Worm (Caenorhabditis elegans) whole organism, L1 larva: ENCODE measurements around the gene Y50E8A.1.

Source experiments
- C04F5.9 ChIP-seq: sonication (generic microtip); optimal IDR thresholded peaks from 2 replicates; lab custom pipeline; 2016; ENCODE audit warnings: missing genetic modification characterization, missing compliant biosample characterization
- C16A3.4 ChIP-seq: fragments of 150-350 bp; optimal IDR thresholded peaks from 2 replicates; lab custom pipeline; 2014; ENCODE audit warnings: missing biosample characterization, missing genetic modification characterization
- Y116A8C.19 ChIP-seq: sonication (generic microtip); optimal IDR thresholded peaks from 2 replicates; lab custom pipeline; 2016; ENCODE audit warnings: missing compliant biosample characterization, missing genetic modification characterization, borderline replicate concordance
- aly-2 ChIP-seq: fragments of 150-350 bp; optimal IDR thresholded peaks from 2 replicates; lab custom pipeline; 2014; ENCODE audit warnings: missing biosample characterization, missing genetic modification characterization
- ama-1 ChIP-seq: fragments of 150-350 bp; optimal IDR thresholded peaks from 2 replicates; lab custom pipeline; 2014
- blmp-1 ChIP-seq: fragments of 150-350 bp; optimal IDR thresholded peaks from 2 replicates; lab custom pipeline; 2014; ENCODE audit warnings: missing biosample characterization, missing genetic modification characterization
- ceh-63 ChIP-seq: fragments of 200-800 bp; sonication (Bioruptor generic); optimal IDR thresholded peaks from 2 replicates; lab custom pipeline; 2018; ENCODE audit warnings: mild to moderate bottlenecking, missing genetic modification characterization, missing compliant biosample characterization
- ceh-8 ChIP-seq: fragments of 200-800 bp; sonication (Bioruptor generic); optimal IDR thresholded peaks from 2 replicates; lab custom pipeline; 2018; ENCODE audit warnings: mild to moderate bottlenecking, missing genetic modification characterization, moderate library complexity, missing compliant biosample characterization
- ceh-82 ChIP-seq, 3 experiments: fragments of 150-350 bp in 1 of 3; sonication (generic microtip) in 2 of 3; optimal IDR thresholded peaks; 2 replicates each; lab custom pipeline; 2014 to 2017; ENCODE audit warnings: missing biosample characterization in 3 of 3, missing genetic modification characterization in 3 of 3
- ces-1 ChIP-seq: fragments of 150-350 bp; optimal IDR thresholded peaks from 2 replicates; lab custom pipeline; 2014; ENCODE audit warnings: missing biosample characterization, missing genetic modification reagents, missing genetic modification characterization
- dpl-1 ChIP-seq, 3 experiments: fragments of 150-350 bp in 2 of 3; sonication (generic microtip) in 1 of 3; optimal IDR thresholded peaks; 2 replicates each; lab custom pipeline; 2014 to 2017; ENCODE audit warnings: missing biosample characterization in 3 of 3, missing genetic modification characterization in 3 of 3, missing genetic modification reagents in 3 of 3
- dsc-1 ChIP-seq: sonication (generic microtip); optimal IDR thresholded peaks from 2 replicates; lab custom pipeline; 2016; ENCODE audit warnings: mild to moderate bottlenecking, missing genetic modification characterization, missing compliant biosample characterization
- efl-1 ChIP-seq, 4 experiments: fragments of 150-350 bp; optimal IDR thresholded peaks in 3 of 4; peaks in 1 of 4; 1 replicate in 1 of 4; 2 replicates in 3 of 4; lab custom pipeline; 2014; ENCODE audit warnings: missing biosample characterization in 2 of 4, missing genetic modification characterization in 2 of 4, missing genetic modification reagents in 2 of 4
- efl-3 ChIP-seq: fragments of 200-800 bp; sonication (Bioruptor generic); optimal IDR thresholded peaks from 2 replicates; lab custom pipeline; 2018; ENCODE audit warnings: mild to moderate bottlenecking, missing genetic modification characterization, missing compliant biosample characterization
- egl-13 ChIP-seq: sonication (generic microtip); optimal IDR thresholded peaks from 2 replicates; lab custom pipeline; 2016; ENCODE audit warnings: missing genotype, missing genetic modification reagents, missing genetic modification characterization, missing compliant biosample characterization
- egl-27 ChIP-seq, 2 experiments: fragments of 150-350 bp in 1 of 2; sonication (generic microtip); optimal IDR thresholded peaks; 3 replicates each; lab custom pipeline; 2017 to 2018; ENCODE audit warnings: missing biosample characterization in 2 of 2, missing genetic modification characterization in 2 of 2, missing genetic modification reagents in 2 of 2
- elt-3 ChIP-seq, 6 experiments: fragments of 150-350 bp in 1 of 6; sonication (generic microtip); optimal IDR thresholded peaks; 2 replicates each; lab custom pipeline; 2017 to 2018; ENCODE audit warnings: missing biosample characterization in 6 of 6, missing genetic modification characterization in 6 of 6, inconsistent platforms in 1 of 6
- ets-5 ChIP-seq: fragments of 200-800 bp; sonication (Bioruptor generic); IDR thresholded peaks from 2 replicates; pipeline ENCODE4 v1.3.6; 2022; ENCODE audit warnings: missing genetic modification characterization, missing compliant biosample characterization
- fkh-10 ChIP-seq: sonication (generic microtip); optimal IDR thresholded peaks from 2 replicates; lab custom pipeline; 2017; ENCODE audit warnings: missing biosample characterization, missing genetic modification reagents, missing genetic modification characterization
- fkh-4 ChIP-seq: sonication (generic microtip); optimal IDR thresholded peaks from 2 replicates; lab custom pipeline; 2016; ENCODE audit warnings: missing compliant biosample characterization, missing genetic modification characterization, borderline replicate concordance
- fkh-8 ChIP-seq: sonication (generic microtip); optimal IDR thresholded peaks from 2 replicates; lab custom pipeline; 2016; ENCODE audit warnings: mild to moderate bottlenecking, missing genetic modification characterization, missing compliant biosample characterization
- fos-1 ChIP-seq: fragments of 150-350 bp; optimal IDR thresholded peaks from 2 replicates; lab custom pipeline; 2014; ENCODE audit warnings: missing biosample characterization, missing genetic modification characterization
- grh-1 ChIP-seq: fragments of 200-800 bp; sonication (Bioruptor generic); IDR thresholded peaks from 2 replicates; pipeline ENCODE4 v1.3.6; 2022; ENCODE audit warnings: missing genetic modification reagents, missing genetic modification characterization, missing compliant biosample characterization
- hpl-2 ChIP-seq: fragments of 150-350 bp; optimal IDR thresholded peaks from 2 replicates; lab custom pipeline; 2014; ENCODE audit warnings: missing biosample characterization, missing genetic modification reagents, missing genetic modification characterization
- lin-13 ChIP-seq: fragments of 150-350 bp; optimal IDR thresholded peaks from 2 replicates; lab custom pipeline; 2014; ENCODE audit warnings: missing biosample characterization, missing genetic modification reagents, missing genetic modification characterization
- lin-15B ChIP-seq: fragments of 150-350 bp; sonication (generic microtip); optimal IDR thresholded peaks from 3 replicates; lab custom pipeline; 2014; ENCODE audit warnings: missing biosample characterization, missing genetic modification characterization
- lin-35 ChIP-seq, 2 experiments: fragments of 150-350 bp; optimal IDR thresholded peaks; 2 replicates each; lab custom pipeline; 2014; ENCODE audit warnings: missing biosample characterization in 2 of 2, missing genetic modification characterization in 2 of 2, missing genetic modification reagents in 2 of 2
- lin-39 ChIP-seq: fragments of 150-350 bp; optimal IDR thresholded peaks from 2 replicates; lab custom pipeline; 2014; ENCODE audit warnings: missing biosample characterization, missing genetic modification reagents, missing genetic modification characterization
- lir-3 ChIP-seq: sonication (generic microtip); optimal IDR thresholded peaks from 2 replicates; lab custom pipeline; 2016; ENCODE audit warnings: mild to moderate bottlenecking, missing genetic modification characterization, moderate library complexity, missing compliant biosample characterization; ENCODE audit not compliant: poor library complexity
- lsy-2 ChIP-seq, 2 experiments: fragments of 150-350 bp; optimal IDR thresholded peaks; 2 replicates each; lab custom pipeline; 2014; ENCODE audit warnings: missing biosample characterization in 2 of 2, missing genetic modification characterization in 2 of 2
- mab-9 ChIP-seq: fragments of 200-800 bp; sonication (Bioruptor generic); IDR thresholded peaks from 2 replicates; pipeline ENCODE4 v1.3.6; 2022; ENCODE audit warnings: missing genetic modification reagents, missing genetic modification characterization, missing compliant biosample characterization
- nhr-11 ChIP-seq: fragments of 150-350 bp; optimal IDR thresholded peaks from 2 replicates; lab custom pipeline; 2014; ENCODE audit warnings: missing biosample characterization, missing genetic modification characterization
- nhr-12 ChIP-seq: sonication (generic microtip); optimal IDR thresholded peaks from 2 replicates; lab custom pipeline; 2017; ENCODE audit warnings: missing biosample characterization, missing genetic modification characterization
- nhr-20 ChIP-seq: sonication (generic microtip); optimal IDR thresholded peaks from 2 replicates; lab custom pipeline; 2016; ENCODE audit warnings: mild to moderate bottlenecking, missing genetic modification characterization, missing compliant biosample characterization
- nhr-237 ChIP-seq: fragments of 150-350 bp; optimal IDR thresholded peaks from 2 replicates; lab custom pipeline; 2014; ENCODE audit warnings: missing biosample characterization, missing genetic modification characterization
- nhr-28 ChIP-seq: fragments of 150-350 bp; optimal IDR thresholded peaks from 2 replicates; lab custom pipeline; 2014; ENCODE audit warnings: missing biosample characterization, missing genetic modification characterization
- nhr-47 ChIP-seq: sonication (generic microtip); optimal IDR thresholded peaks from 2 replicates; lab custom pipeline; 2016; ENCODE audit warnings: mild to moderate bottlenecking, missing genetic modification characterization, moderate library complexity, missing compliant biosample characterization
- nhr-77 ChIP-seq: fragments of 150-350 bp; optimal IDR thresholded peaks from 2 replicates; lab custom pipeline; 2014; ENCODE audit warnings: missing biosample characterization, missing genetic modification characterization
- nhr-84 ChIP-seq: sonication (generic microtip); optimal IDR thresholded peaks from 2 replicates; lab custom pipeline; 2017; ENCODE audit warnings: missing biosample characterization, missing genetic modification characterization
- nhr-90 ChIP-seq: sonication (generic microtip); optimal IDR thresholded peaks from 2 replicates; lab custom pipeline; 2016; ENCODE audit warnings: mild to moderate bottlenecking, missing genetic modification characterization, missing compliant biosample characterization; ENCODE audit not compliant: poor library complexity
- snpc-4 ChIP-seq: fragments of 150-350 bp; optimal IDR thresholded peaks from 2 replicates; lab custom pipeline; 2014; ENCODE audit warnings: missing biosample characterization, missing genetic modification characterization
- snu-23 ChIP-seq: sonication (generic microtip); optimal IDR thresholded peaks from 2 replicates; lab custom pipeline; 2016; ENCODE audit warnings: missing genetic modification characterization, missing compliant biosample characterization
- sptf-1 ChIP-seq: fragments of 150-350 bp; optimal IDR thresholded peaks from 2 replicates; lab custom pipeline; 2014; ENCODE audit warnings: missing biosample characterization, missing genetic modification characterization
- unc-62 ChIP-seq: fragments of 150-350 bp; optimal IDR thresholded peaks from 2 replicates; lab custom pipeline; 2014; ENCODE audit warnings: missing biosample characterization, missing genetic modification reagents, missing genetic modification characterization
- unc-86 ChIP-seq: sonication (generic microtip); optimal IDR thresholded peaks from 2 replicates; lab custom pipeline; 2016; ENCODE audit warnings: missing genetic modification characterization, missing compliant biosample characterization
- unc-98 ChIP-seq: fragments of 200-800 bp; sonication (Bioruptor generic); IDR thresholded peaks from 2 replicates; pipeline ENCODE4 v1.3.6; 2022; ENCODE audit warnings: missing genetic modification characterization, missing compliant biosample characterization
- vab-15 ChIP-seq: sonication (generic microtip); optimal IDR thresholded peaks from 2 replicates; lab custom pipeline; 2017; ENCODE audit warnings: missing genotype, mild to moderate bottlenecking, missing genetic modification characterization, missing compliant biosample characterization
- xbp-1 ChIP-seq: sonication (generic microtip); optimal IDR thresholded peaks from 2 replicates; lab custom pipeline; 2016; ENCODE audit warnings: missing genetic modification characterization, missing compliant biosample characterization
- zag-1 ChIP-seq: fragments of 150-350 bp; optimal IDR thresholded peaks from 2 replicates; lab custom pipeline; 2014; ENCODE audit warnings: missing biosample characterization, missing genetic modification characterization
- ztf-11 ChIP-seq, 2 experiments: sonication (generic microtip); optimal IDR thresholded peaks; 2 replicates each; lab custom pipeline; 2016 to 2017; ENCODE audit warnings: missing genetic modification characterization in 2 of 2, missing biosample characterization in 1 of 2, missing compliant biosample characterization in 1 of 2
- ztf-4 ChIP-seq: fragments of 150-350 bp; optimal IDR thresholded peaks from 2 replicates; lab custom pipeline; 2014; ENCODE audit warnings: missing biosample characterization, missing genetic modification characterization

Gene Y50E8A.1

ce11 chrV:14685435-14686058 lies 41.1 kb upstream of the Y50E8A.1 start, which contains the start of gene C47E8.4 (continued):
- no peak for TF ChIP-seq sptf-1 (tag; lab: Kevin White, UChicago)
- TF ChIP-seq ztf-11 (tag; optimal IDR thresholded peaks at IDR 0.05; lab: Kevin White, UChicago) = peak; percentile 53 to 100
- TF ChIP-seq unc-98 = peak; percentile 97
- TF ChIP-seq nhr-12 (tag; lab: Kevin White, UChicago) = peak; percentile 74
- peak; percentile 99 for TF ChIP-seq unc-86
- TF ChIP-seq mab-9 (GFP tag; lab: Robert Waterston, UW) = peak; percentile 99
- peak; percentile 99 for TF ChIP-seq nhr-20 (tag; lab: Kevin White, UChicago)
- peak; percentile 95 for TF ChIP-seq fos-1 (tag; lab: Kevin White, UChicago)
- no peak for TF ChIP-seq ets-5 (GFP tag; lab: Robert Waterston, UW)
- TF ChIP-seq ceh-63 (GFP tag; lab: Kevin White, UChicago) = peak; percentile 96
- peak; percentile 99 for TF ChIP-seq lir-3 (tag; lab: Kevin White, UChicago)
- TF ChIP-seq nhr-84 (tag; lab: Kevin White, UChicago) = peak; percentile 49
- peak in 4 of 6 experiments; percentile 12 to 99 (median 89) for TF ChIP-seq elt-3 (tag; optimal IDR thresholded peaks at IDR 0.05; lab: Kevin White, UChicago)
- no peak for TF ChIP-seq ces-1 (GFP tag; lab: Kevin White, UChicago)
- peak; percentile 72 for TF ChIP-seq nhr-28 (tag; lab: Kevin White, UChicago)
- TF ChIP-seq fkh-10 (GFP tag; lab: Kevin White, UChicago) = peak; percentile 97
- TF ChIP-seq lin-39 (tag; lab: Kevin White, UChicago) = peak; percentile 97
- TF ChIP-seq snpc-4 (tag; lab: Kevin White, UChicago) = peak; percentile 89
- TF ChIP-seq lin-13 (GFP tag; lab: Kevin White, UChicago) = peak; percentile 98
- peak; percentile 99 for TF ChIP-seq xbp-1 (tag; lab: Kevin White, UChicago)
- TF ChIP-seq aly-2 (tag; lab: Kevin White, UChicago) = peak; percentile 95
- peak; percentile 95 for TF ChIP-seq nhr-11
- TF ChIP-seq nhr-77 (tag; lab: Kevin White, UChicago) = peak; percentile 99
- TF ChIP-seq C16A3.4 = peak; percentile 97
- peak; percentile 96 for TF ChIP-seq nhr-237 (tag; lab: Kevin White, UChicago)
- TF ChIP-seq lin-15B (tag; lab: Kevin White, UChicago) = peak; percentile 99
- peak; percentile 95 for TF ChIP-seq efl-1 (optimal IDR thresholded peaks at IDR 0.05; lab: Kevin White, UChicago)
- TF ChIP-seq efl-1 (GFP tag; optimal IDR thresholded peaks at IDR 0.05 in 1 of 2; lab: Kevin White, UChicago) = peak; percentile 86 to 99
- TF ChIP-seq egl-27 (tag; optimal IDR thresholded peaks at IDR 0.05; lab: Kevin White, UChicago) = peak; percentile 85 to 89
- peak; percentile 99 for TF ChIP-seq nhr-47 (tag; lab: Kevin White, UChicago)
- peak; percentile 98 for TF ChIP-seq grh-1
- TF ChIP-seq Y116A8C.19 (tag; lab: Kevin White, UChicago) = peak; percentile 97
- peak; percentile 99 for TF ChIP-seq dsc-1
- peak; percentile 97 to 98 (median 98) for TF ChIP-seq ceh-82 (tag; optimal IDR thresholded peaks at IDR 0.05; lab: Kevin White, UChicago)
- peak; percentile 100 for TF ChIP-seq fkh-8 (tag; lab: Kevin White, UChicago)
- TF ChIP-seq ama-1 (lab: Kevin White, UChicago) = peak; percentile 88
- peak; percentile 98 for TF ChIP-seq lsy-2 (tag; optimal IDR thresholded peaks at IDR 0.05; lab: Kevin White, UChicago)
- peak; percentile 99 for TF ChIP-seq egl-13 (tag; lab: Kevin White, UChicago)
- peak; percentile 54 for TF ChIP-seq hpl-2 (GFP tag; lab: Kevin White, UChicago)
- TF ChIP-seq efl-3 (GFP tag; lab: Kevin White, UChicago) = peak; percentile 92
- peak; percentile 98 for TF ChIP-seq ztf-4 (tag; lab: Kevin White, UChicago)
- peak; percentile 91 to 92 for TF ChIP-seq lin-35 (GFP tag; optimal IDR thresholded peaks at IDR 0.05; lab: Kevin White, UChicago)
- peak; percentile 97 for TF ChIP-seq C04F5.9 (tag; lab: Kevin White, UChicago)
- peak; percentile 99 for TF ChIP-seq fkh-4
- peak; percentile 99 for TF ChIP-seq nhr-90 (tag; lab: Kevin White, UChicago)
- peak; percentile 80 for TF ChIP-seq blmp-1
- peak; percentile 93 for TF ChIP-seq zag-1
- TF ChIP-seq dpl-1 (GFP tag; optimal IDR thresholded peaks at IDR 0.05; lab: Kevin White, UChicago) = peak; percentile 90
- peak; percentile 75 for TF ChIP-seq unc-62 (GFP tag; lab: Kevin White, UChicago)
- peak; percentile 95 for TF ChIP-seq vab-15
- TF ChIP-seq ceh-8 (GFP tag; lab: Kevin White, UChicago) = peak; percentile 98
- peak; percentile 99 for TF ChIP-seq snu-23 (GFP tag; lab: Kevin White, UChicago)
